Fruit fly (Drosophila melanogaster) whole organism, embryonic: Measurements from ENCODE around the gene G6P.

Source experiments
- Bgb ChIP-seq: fragments of 200-800 bp; sonication (Bioruptor generic); IDR thresholded peaks from 2 replicates; pipeline ENCODE4 v1.3.6; 2022; ENCODE audit warnings: missing biosample characterization, missing genetic modification characterization; ENCODE audit not compliant: partially characterized antibody
- CG10366 ChIP-seq: fragments of 200-800 bp; sonication (Bioruptor generic); IDR thresholded peaks from 2 replicates; pipeline ENCODE4 v1.3.6; 2022; ENCODE audit warnings: missing biosample characterization, missing genetic modification characterization
- CG10654 ChIP-seq: fragments of 200-800 bp; sonication (Bioruptor generic); optimal IDR thresholded peaks from 2 replicates; lab custom pipeline; 2016; ENCODE audit warnings: missing biosample characterization, missing genetic modification characterization
- CG12391 ChIP-seq: fragments of 200-800 bp; sonication (Bioruptor generic); optimal IDR thresholded peaks from 3 replicates; lab custom pipeline; 2018; ENCODE audit warnings: missing biosample characterization, mild to moderate bottlenecking, missing genetic modification characterization, moderate library complexity
- CG13424 ChIP-seq: fragments of 200-800 bp; sonication (Bioruptor generic); optimal IDR thresholded peaks from 2 replicates; lab custom pipeline; 2019; ENCODE audit warnings: missing biosample characterization, mild to moderate bottlenecking, missing genetic modification characterization, moderate library complexity
- CG14710 ChIP-seq: fragments of 200-800 bp; sonication (Bioruptor generic); optimal IDR thresholded peaks from 3 replicates; lab custom pipeline; 2019; ENCODE audit warnings: missing biosample characterization, mild to moderate bottlenecking, missing genetic modification characterization, moderate library complexity
- CG15011 ChIP-seq: fragments of 200-800 bp; sonication (Bioruptor generic); optimal IDR thresholded peaks from 3 replicates; lab custom pipeline; 2018; ENCODE audit warnings: missing biosample characterization, mild to moderate bottlenecking, missing genetic modification characterization
- CG15269 ChIP-seq: fragments of 200-800 bp; sonication (Bioruptor generic); optimal IDR thresholded peaks from 2 replicates; lab custom pipeline; 2018; ENCODE audit warnings: missing biosample characterization, mild to moderate bottlenecking, missing genetic modification characterization, moderate library complexity
- CG2678 ChIP-seq: fragments of 200-800 bp; sonication (Bioruptor generic); optimal IDR thresholded peaks from 3 replicates; lab custom pipeline; 2019; ENCODE audit warnings: missing biosample characterization, mild to moderate bottlenecking, missing genetic modification characterization, moderate library complexity
- CG31224 ChIP-seq: fragments of 200-800 bp; sonication (Bioruptor generic); IDR thresholded peaks from 2 replicates; pipeline ENCODE4 v1.3.6; 2022; ENCODE audit warnings: missing biosample characterization, missing genetic modification characterization
- CG31441 ChIP-seq: fragments of 200-800 bp; sonication (Bioruptor generic); IDR thresholded peaks from 2 replicates; pipeline ENCODE4 v1.3.6; 2022; ENCODE audit warnings: missing biosample characterization, missing genetic modification characterization
- CG33557 ChIP-seq: fragments of 200-800 bp; sonication (Bioruptor generic); optimal IDR thresholded peaks from 2 replicates; lab custom pipeline; 2019; ENCODE audit warnings: missing biosample characterization, mild to moderate bottlenecking, missing genetic modification characterization, moderate library complexity
- CG6272 ChIP-seq: fragments of 200-800 bp; sonication (Bioruptor generic); IDR thresholded peaks from 2 replicates; pipeline ENCODE4 v1.3.6; 2022; ENCODE audit warnings: missing biosample characterization, missing genetic modification characterization
- CG7357 ChIP-seq: fragments of 200-800 bp; sonication (Bioruptor generic); IDR thresholded peaks from 3 replicates; pipeline ENCODE4 v1.3.6; 2022; ENCODE audit warnings: missing biosample characterization, missing genetic modification characterization
- CG8924 ChIP-seq: fragments of 200-800 bp; optimal IDR thresholded peaks from 3 replicates; lab custom pipeline; 2019; ENCODE audit warnings: missing biosample characterization, mild to moderate bottlenecking, missing genetic modification characterization, moderate library complexity
- CG9609 ChIP-seq: fragments of 200-800 bp; sonication (Bioruptor generic); optimal IDR thresholded peaks from 3 replicates; lab custom pipeline; 2016; ENCODE audit warnings: missing biosample characterization, missing genetic modification characterization
- CTCF ChIP-seq: fragments of 200-800 bp; sonication (Bioruptor generic); optimal IDR thresholded peaks from 2 replicates; lab custom pipeline; 2017; ENCODE audit warnings: missing biosample characterization, mild to moderate bottlenecking, missing genetic modification characterization, moderate library complexity
- CrebB ChIP-seq: fragments of 200-800 bp; sonication (Bioruptor generic); optimal IDR thresholded peaks from 3 replicates; lab custom pipeline; 2018; ENCODE audit warnings: missing biosample characterization, mild to moderate bottlenecking, missing genetic modification characterization
- D19A ChIP-seq: fragments of 200-800 bp; optimal IDR thresholded peaks from 3 replicates; lab custom pipeline; 2019; ENCODE audit warnings: missing biosample characterization, mild to moderate bottlenecking, missing genetic modification characterization, moderate library complexity
- D19B ChIP-seq: fragments of 200-800 bp; sonication (Bioruptor generic); optimal IDR thresholded peaks from 2 replicates; lab custom pipeline; 2017; ENCODE audit warnings: missing biosample characterization, mild to moderate bottlenecking, missing genetic modification characterization
- ERR ChIP-seq: fragments of 200-800 bp; sonication (Bioruptor generic); optimal IDR thresholded peaks from 2 replicates; lab custom pipeline; 2016; ENCODE audit warnings: missing biosample characterization, missing genetic modification characterization
- Eip74EF ChIP-seq, 2 experiments: fragments of 200-800 bp in 1 of 2; fragments of >200 bp in 1 of 2; sonication (Bioruptor generic) in 1 of 2; optimal IDR thresholded peaks; 2 replicates each; lab custom pipeline; 2017 to 2019; ENCODE audit warnings: missing biosample characterization in 2 of 2, missing genetic modification characterization in 2 of 2, mild to moderate bottlenecking in 1 of 2, moderate library complexity in 1 of 2
- Lpt ChIP-seq: fragments of >200 bp; optimal IDR thresholded peaks from 2 replicates; lab custom pipeline; 2018; ENCODE audit warnings: missing biosample characterization, missing genetic modification characterization
- Max ChIP-seq: fragments of 200-800 bp; sonication (Bioruptor generic); optimal IDR thresholded peaks from 2 replicates; lab custom pipeline; 2016; ENCODE audit warnings: missing biosample characterization, mild to moderate bottlenecking, missing genetic modification characterization
- Neu2 ChIP-seq: fragments of 200-800 bp; sonication (Bioruptor generic); optimal IDR thresholded peaks from 3 replicates; lab custom pipeline; 2016; ENCODE audit warnings: missing biosample characterization, missing genetic modification characterization, borderline replicate concordance
- Oaz ChIP-seq: fragments of 200-800 bp; sonication (Bioruptor generic); IDR thresholded peaks from 2 replicates; pipeline ENCODE4 v1.3.6; 2022; ENCODE audit warnings: missing biosample characterization, missing genetic modification characterization
- Opbp ChIP-seq: fragments of 200-800 bp; sonication (Bioruptor generic); IDR thresholded peaks from 3 replicates; pipeline ENCODE4 v1.3.6; 2022; ENCODE audit warnings: missing biosample characterization, missing genetic modification characterization; ENCODE audit not compliant: partially characterized antibody
- Pdp1 ChIP-seq, 2 experiments: fragments of 200-800 bp; sonication (Bioruptor generic); optimal IDR thresholded peaks; 3 replicates each; lab custom pipeline; 2016; ENCODE audit warnings: missing biosample characterization in 2 of 2, missing genetic modification characterization in 2 of 2, mild to moderate bottlenecking in 1 of 2, moderate library complexity in 1 of 2
- Scr ChIP-seq: fragments of 200-800 bp; sonication (Bioruptor generic); IDR thresholded peaks from 2 replicates; pipeline ENCODE4 v1.3.6; 2022; ENCODE audit warnings: missing biosample characterization, missing genetic modification characterization; ENCODE audit not compliant: partially characterized antibody
- Sox102F ChIP-seq: fragments of 200-800 bp; sonication (Bioruptor generic); optimal IDR thresholded peaks from 2 replicates; lab custom pipeline; 2018; ENCODE audit warnings: missing biosample characterization, mild to moderate bottlenecking, missing genetic modification characterization, moderate library complexity
- Ssrp ChIP-seq: fragments of 200-800 bp; sonication (Bioruptor generic); optimal IDR thresholded peaks from 2 replicates; lab custom pipeline; 2018; ENCODE audit warnings: missing biosample characterization, mild to moderate bottlenecking, missing genetic modification characterization, moderate library complexity
- Taf1 ChIP-seq: fragments of 200-800 bp; sonication (Bioruptor generic); IDR thresholded peaks from 2 replicates; pipeline ENCODE4 v1.3.6; 2022; ENCODE audit warnings: missing biosample characterization, missing genetic modification characterization
- az2 ChIP-seq: fragments of 200-800 bp; sonication (Bioruptor generic); optimal IDR thresholded peaks from 3 replicates; lab custom pipeline; 2016; ENCODE audit warnings: missing biosample characterization, missing genetic modification characterization
- br ChIP-seq: fragments of >200 bp; optimal IDR thresholded peaks from 2 replicates; lab custom pipeline; 2017
- chm ChIP-seq: fragments of 200-800 bp; sonication (Bioruptor generic); IDR thresholded peaks from 2 replicates; pipeline ENCODE4 v1.3.6; 2022; ENCODE audit warnings: missing biosample characterization, missing genetic modification characterization
- crol ChIP-seq: fragments of 200-800 bp; sonication (Bioruptor generic); IDR thresholded peaks from 2 replicates; pipeline ENCODE4 v1.3.6; 2022; ENCODE audit warnings: missing biosample characterization, missing genetic modification characterization
- ems ChIP-seq: fragments of 200-800 bp; sonication (Bioruptor generic); optimal IDR thresholded peaks from 3 replicates; lab custom pipeline; 2016; ENCODE audit warnings: missing biosample characterization, missing genetic modification characterization
- esg ChIP-seq: fragments of 200-800 bp; sonication (Bioruptor generic); conservative IDR thresholded peaks from 2 replicates; pipeline ENCODE4 v1.3.6; 2022; ENCODE audit warnings: missing biosample characterization, missing genetic modification characterization
- exex ChIP-seq: fragments of 200-800 bp; sonication (Bioruptor generic); optimal IDR thresholded peaks from 4 replicates; lab custom pipeline; 2018; ENCODE audit warnings: missing biosample characterization, mild to moderate bottlenecking, missing genetic modification characterization, moderate library complexity
- fru ChIP-seq: fragments of >200 bp; optimal IDR thresholded peaks from 2 replicates; lab custom pipeline; 2017
- gro ChIP-seq: fragments of 200-800 bp; sonication (Bioruptor generic); optimal IDR thresholded peaks from 2 replicates; lab custom pipeline; 2016; ENCODE audit warnings: missing biosample characterization, missing genetic modification characterization
- h ChIP-seq: fragments of >200 bp; optimal IDR thresholded peaks from 2 replicates; lab custom pipeline; 2017
- lilli ChIP-seq: fragments of 200-800 bp; sonication (Bioruptor generic); optimal IDR thresholded peaks from 3 replicates; lab custom pipeline; 2016; ENCODE audit warnings: missing biosample characterization, missing genetic modification characterization
- mirr ChIP-seq: fragments of 200-800 bp; sonication (Bioruptor generic); optimal IDR thresholded peaks from 3 replicates; lab custom pipeline; 2018; ENCODE audit warnings: missing biosample characterization, mild to moderate bottlenecking, missing genetic modification characterization
- otp ChIP-seq: fragments of 200-800 bp; sonication (Bioruptor generic); IDR thresholded peaks from 3 replicates; pipeline ENCODE4, ENCODE4 v1.3.6; 2022; ENCODE audit warnings: missing biosample characterization, missing genetic modification characterization
- pzg ChIP-seq: fragments of 200-800 bp; sonication (Bioruptor generic); optimal IDR thresholded peaks from 3 replicates; lab custom pipeline; 2018; ENCODE audit warnings: missing biosample characterization, mild to moderate bottlenecking, missing genetic modification characterization, moderate library complexity
- repo ChIP-seq: fragments of 200-800 bp; sonication (Bioruptor generic); optimal IDR thresholded peaks from 2 replicates; lab custom pipeline; 2016; ENCODE audit warnings: missing biosample characterization, missing genetic modification characterization
- run ChIP-seq: fragments of 200-800 bp; sonication (Bioruptor generic); optimal IDR thresholded peaks from 3 replicates; lab custom pipeline; 2018; ENCODE audit warnings: missing biosample characterization, mild to moderate bottlenecking, missing genetic modification characterization
- slbo ChIP-seq: fragments of 200-800 bp; sonication (Bioruptor generic); IDR thresholded peaks from 2 replicates; pipeline ENCODE4 v1.3.6; 2022; ENCODE audit warnings: missing biosample characterization, missing genetic modification characterization
- tap ChIP-seq: fragments of 200-800 bp; optimal IDR thresholded peaks from 3 replicates; lab custom pipeline; 2019; ENCODE audit warnings: missing biosample characterization, mild to moderate bottlenecking, missing genetic modification characterization, moderate library complexity
- tin ChIP-seq: fragments of 200-800 bp; sonication (Bioruptor generic); optimal IDR thresholded peaks from 3 replicates; lab custom pipeline; 2016; ENCODE audit warnings: missing biosample characterization, missing genetic modification characterization
- vvl ChIP-seq: fragments of 200-800 bp; sonication (Bioruptor generic); IDR thresholded peaks from 2 replicates; pipeline ENCODE4 v1.3.6; 2022; ENCODE audit warnings: missing biosample characterization, missing genetic modification characterization
- zen2 ChIP-seq: fragments of 200-800 bp; sonication (Bioruptor generic); IDR thresholded peaks from 3 replicates; pipeline ENCODE4 v1.3.6; 2022; ENCODE audit warnings: missing biosample characterization, missing genetic modification characterization; ENCODE audit not compliant: partially characterized antibody

The G6P gene

DNA sequence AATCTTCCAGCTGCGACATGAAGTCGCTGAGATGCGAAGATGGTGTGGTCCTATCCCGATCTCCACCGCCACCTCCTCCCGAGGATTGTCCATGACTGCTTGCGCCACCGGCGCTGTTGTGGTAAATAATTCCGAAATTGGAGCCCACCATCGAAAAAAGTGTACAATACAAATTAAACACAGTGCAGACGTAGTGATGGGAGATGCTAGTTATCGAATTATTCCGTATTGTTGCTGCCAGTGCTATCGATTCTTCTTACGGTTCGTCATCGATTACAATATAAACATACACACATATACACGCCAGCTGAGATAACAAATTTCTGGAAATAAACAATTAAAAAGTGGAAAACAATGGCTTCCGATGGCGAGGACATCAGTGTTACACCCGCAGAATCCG, 47.9 kb downstream of the G6P start, which contains the start of the genes Taf10b and Taf10 (continued):
- TF ChIP-seq CG15011 (GFP tag; lab: Kevin White, UChicago) (no peak), CG7357 (GFP tag; lab: Robert Waterston, UW) (no peak), esg (no peak), CG12391 (tag; lab: Kevin White, UChicago) (peak; percentile 13), slbo (GFP tag; lab: Robert Waterston, UW) (no peak), mirr (peak; percentile 47), CG31441 (GFP tag; lab: Robert Waterston, UW) (no peak), CG15269 (tag; lab: Kevin White, UChicago) (no peak), otp (GFP tag; lab: Robert Waterston, UW) (no peak), CG14710 (peak; percentile 45), h (no peak), tin (GFP tag; lab: Kevin White, UChicago) (no peak), CG13424 (tag; lab: Kevin White, UChicago) (no peak), Neu2 (GFP tag; lab: Kevin White, UChicago) (no peak), Ssrp (tag; lab: Kevin White, UChicago) (no peak), exex (tag; lab: Kevin White, UChicago) (peak; percentile 48), Oaz (GFP tag; lab: Robert Waterston, UW) (no peak), run (tag; lab: Kevin White, UChicago) (no peak), Taf1 (no peak), CG9609 (no peak), D19B (GFP tag; lab: Kevin White, UChicago) (no peak), az2 (GFP tag; lab: Kevin White, UChicago) (no peak), Eip74EF (GFP tag; optimal IDR thresholded peaks at IDR 0.05; lab: Kevin White, UChicago) (peak in 1 of 2 experiments; percentile 5), CG10366 (GFP tag; lab: Robert Waterston, UW) (no peak), CG2678 (tag; lab: Kevin White, UChicago) (no peak), crol (no peak), Sox102F (GFP tag; lab: Kevin White, UChicago) (no peak), Max (no peak), Scr (GFP tag; lab: Robert Waterston, UW) (peak; percentile 81), tap (no peak), CG31224 (GFP tag; lab: Robert Waterston, UW) (no peak), Pdp1 (GFP tag; optimal IDR thresholded peaks at IDR 0.05; lab: Kevin White, UChicago) (peak in 1 of 2 experiments; percentile 30), gro (no peak), repo (GFP tag; lab: Kevin White, UChicago) (no peak), ERR (peak; percentile 6), Bgb (GFP tag; lab: Robert Waterston, UW) (peak; percentile 82), lilli (peak; percentile 16), CG6272 (GFP tag; lab: Robert Waterston, UW) (no peak), CG8924 (tag; lab: Kevin White, UChicago) (peak; percentile 59), fru (no peak), pzg (peak; percentile 76), Opbp (GFP tag; lab: Robert Waterston, UW) (peak; percentile 90), chm (no peak), ems (no peak), br (lab: Kevin White, UChicago) (no peak), D19A (peak; percentile 47), zen2 (peak; percentile 88), CTCF (GFP tag; lab: Kevin White, UChicago) (no peak), vvl (GFP tag; lab: Robert Waterston, UW) (peak; percentile 57), Lpt (GFP tag; lab: Kevin White, UChicago) (no peak), CG10654 (GFP tag; lab: Kevin White, UChicago) (no peak), CrebB (tag; lab: Kevin White, UChicago) (peak; percentile 37), CG33557 (GFP tag; lab: Kevin White, UChicago) (no peak)
